Worm (Caenorhabditis elegans) whole organism, midembryonic: Measurements from ENCODE around the gene frh-1.

ENCODE experiments used
- T22C8.4 ChIP-seq: fragments of 200-800 bp; sonication (Bioruptor generic); IDR thresholded peaks from 2 replicates; pipeline ENCODE4 v1.3.6; 2022; ENCODE audit warnings: missing genetic modification characterization, missing compliant biosample characterization
- cog-1 ChIP-seq: sonication (generic microtip); optimal IDR thresholded peaks from 2 replicates; lab custom pipeline; 2016; ENCODE audit warnings: missing genetic modification characterization, missing compliant biosample characterization
- flt-1 ChIP-seq: fragments of 200-800 bp; sonication (Bioruptor generic); IDR thresholded peaks from 2 replicates; pipeline ENCODE4 v1.3.6; 2022; ENCODE audit warnings: missing genetic modification characterization, missing compliant biosample characterization
- klf-2 ChIP-seq: fragments of 200-800 bp; sonication (Bioruptor generic); conservative IDR thresholded peaks from 2 replicates; pipeline ENCODE4 v1.3.6; 2022; ENCODE audit warnings: missing genetic modification reagents, missing genetic modification characterization, missing compliant biosample characterization
- med-1 ChIP-seq: sonication (generic microtip); optimal IDR thresholded peaks from 2 replicates; lab custom pipeline; 2017; ENCODE audit warnings: missing genetic modification characterization, mild to moderate bottlenecking, missing compliant biosample characterization, antibody characterized with exemption, missing genetic modification reagents; ENCODE audit not compliant: insufficient read depth
- ref-1 ChIP-seq: fragments of 200-800 bp; sonication (Bioruptor generic); conservative IDR thresholded peaks from 2 replicates; pipeline ENCODE4 v1.3.6; 2022; ENCODE audit warnings: missing genetic modification reagents, missing genetic modification characterization, missing compliant biosample characterization
- tab-1 ChIP-seq: fragments of 200-800 bp; sonication (Bioruptor generic); IDR thresholded peaks from 2 replicates; pipeline ENCODE4 v1.3.6; 2022; ENCODE audit warnings: missing genetic modification characterization, missing compliant biosample characterization
- ztf-23 ChIP-seq: fragments of 200-800 bp; sonication (Bioruptor generic); IDR thresholded peaks from 2 replicates; pipeline ENCODE4 v1.3.6; 2022; ENCODE audit warnings: missing genetic modification reagents, missing genetic modification characterization, missing compliant biosample characterization
- ztf-29 ChIP-seq: fragments of 200-800 bp; sonication (Bioruptor generic); IDR thresholded peaks from 2 replicates; pipeline ENCODE4 v1.3.6; 2022; ENCODE audit warnings: missing genetic modification reagents, missing genetic modification characterization, missing compliant biosample characterization

Gene frh-1

DNA sequence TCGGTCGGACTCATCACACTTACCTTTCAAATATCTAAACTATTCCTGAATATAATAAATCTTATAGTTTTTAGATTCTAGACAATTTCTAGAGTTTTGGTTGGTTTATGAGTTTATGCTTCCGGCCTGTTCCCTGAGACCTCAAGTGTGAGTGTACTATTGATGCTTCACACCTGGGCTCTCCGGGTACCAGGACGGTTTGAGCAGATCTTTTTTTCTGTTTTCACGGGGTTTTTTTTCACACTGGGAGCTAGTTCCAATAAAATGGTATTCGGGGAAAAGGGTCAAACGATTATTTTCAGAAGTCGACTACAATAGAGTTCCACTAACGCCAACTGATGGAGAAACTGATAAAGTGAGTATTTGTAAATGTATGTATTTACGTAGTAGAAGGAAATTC is 15.1 kb upstream of the frh-1 start:
- no peak for TF ChIP-seq flt-1
- TF ChIP-seq ztf-29, result no peak
- no peak for TF ChIP-seq med-1 (GFP tag; lab: Kevin White, UChicago)
- no peak for TF ChIP-seq cog-1 (tag; lab: Kevin White, UChicago)
- no peak for TF ChIP-seq tab-1 (GFP tag; lab: Robert Waterston, UW)
- no peak for TF ChIP-seq ztf-23 (GFP tag; lab: Robert Waterston, UW)
- TF ChIP-seq T22C8.4 (GFP tag; lab: Robert Waterston, UW), result no peak
- TF ChIP-seq ref-1, result no peak
- no peak for TF ChIP-seq klf-2 (GFP tag; lab: Robert Waterston, UW)

ce11 chrII:5904252-5904651 is 13.0 kb upstream of the frh-1 start, which contains the start of gene tsp-18:
tsp-18 (plus strand) TSS chrII:5904552.
- TF ChIP-seq med-1 (GFP tag; lab: Kevin White, UChicago) (no peak), cog-1 (tag; lab: Kevin White, UChicago) (no peak), ztf-23 (GFP tag; lab: Robert Waterston, UW) (no peak), ztf-29 (no peak), flt-1 (no peak), T22C8.4 (GFP tag; lab: Robert Waterston, UW) (no peak), ref-1 (no peak), tab-1 (GFP tag; lab: Robert Waterston, UW) (no peak), klf-2 (GFP tag; lab: Robert Waterston, UW) (no peak)

ce11 chrII:5906274-5906673 is 10.9 kb upstream of the frh-1 start, which contains the start of gene F59G1.8:
F59G1.8 (plus strand) TSS chrII:5906566.
- TF ChIP-seq ztf-23 (GFP tag; lab: Robert Waterston, UW) (no peak), T22C8.4 (GFP tag; lab: Robert Waterston, UW) (no peak), klf-2 (GFP tag; lab: Robert Waterston, UW) (no peak), ref-1 (no peak), tab-1 (GFP tag; lab: Robert Waterston, UW) (no peak)

DNA sequence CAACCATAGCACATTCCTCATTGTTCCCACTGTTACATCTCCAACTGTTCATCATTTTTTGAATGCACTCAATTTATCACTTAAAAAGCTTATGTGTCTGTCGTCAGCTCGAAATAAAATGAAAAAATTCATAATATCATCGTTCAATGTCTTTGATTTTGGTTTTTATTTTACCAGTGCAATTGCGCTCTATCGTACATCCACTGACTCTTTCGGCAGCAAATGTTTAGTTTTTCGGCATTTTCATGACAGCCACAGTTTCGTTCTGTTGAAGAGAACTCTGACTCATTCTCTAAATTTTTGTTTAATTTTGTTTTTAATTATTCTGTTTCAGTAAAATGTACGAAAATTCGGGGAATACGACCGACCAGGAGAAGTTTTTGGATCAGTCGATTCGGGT is 9.7 kb upstream of the frh-1 start, which contains the start of gene vps-35:
Gene vps-35 (plus strand): TSS at position 335 of the 400 bp plus-strand sequence.
- no peak; the same call in 1 of the 2 replicates for TF ChIP-seq klf-2 (GFP tag; lab: Robert Waterston, UW)

DNA sequence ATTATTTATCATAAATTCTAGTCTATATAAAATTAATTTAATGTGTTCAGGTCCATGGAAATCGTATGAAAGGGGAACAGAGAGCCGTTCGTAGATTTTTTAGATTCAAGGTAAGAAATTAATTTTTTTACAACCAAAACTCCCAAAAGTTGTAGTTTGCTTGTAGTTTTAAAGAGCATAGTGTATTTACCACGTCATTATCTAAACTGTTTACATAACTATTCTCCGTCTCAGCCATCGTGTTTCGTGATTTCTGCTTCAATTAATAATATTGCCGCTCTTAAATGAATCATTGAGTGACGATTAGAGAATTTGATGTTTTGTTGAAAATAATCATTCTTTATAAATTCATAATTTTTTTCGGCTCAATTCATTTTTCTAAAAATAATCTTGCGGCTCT is 5.9 kb upstream of the frh-1 start, which contains the start of gene cgt-3:
Gene cgt-3 (plus strand): TSS at position 51 of the 400 bp plus-strand sequence.
- no peak for TF ChIP-seq T22C8.4 (GFP tag; lab: Robert Waterston, UW)
- no peak for TF ChIP-seq klf-2 (GFP tag; lab: Robert Waterston, UW)
- TF ChIP-seq flt-1, result no peak

ce11 chrII:5911939-5912523 is 5.2 kb upstream of the frh-1 start:
- TF ChIP-seq cog-1 (tag; lab: Kevin White, UChicago) (no peak), med-1 (GFP tag; lab: Kevin White, UChicago) (no peak), flt-1 (no peak), T22C8.4 (GFP tag; lab: Robert Waterston, UW) (no peak), ref-1 (no peak), ztf-29 (no peak), ztf-23 (GFP tag; lab: Robert Waterston, UW) (no peak), tab-1 (GFP tag; lab: Robert Waterston, UW) (no peak), klf-2 (GFP tag; lab: Robert Waterston, UW) (no peak)

- TF ChIP-seq ref-1 (no peak), ztf-29 (no peak), flt-1 (no peak), ztf-23 (GFP tag; lab: Robert Waterston, UW) (no peak), tab-1 (GFP tag; lab: Robert Waterston, UW) (no peak), T22C8.4 (GFP tag; lab: Robert Waterston, UW) (no peak), cog-1 (tag; lab: Kevin White, UChicago) (no peak), med-1 (GFP tag; lab: Kevin White, UChicago) (no peak)
Measured at ce11 chrII:5913897-5914296, 3.3 kb upstream of the frh-1 start.

ce11 chrII:5918149-5918697 is 1.0 kb downstream of the frh-1 start, which contains the start of gene ptp-2:
ptp-2 (plus strand) TSS chrII:5918647.
- TF ChIP-seq flt-1 (0 out of 2 replicates have a peak, but pooled peaks have one; percentile 27), klf-2 (GFP tag; lab: Robert Waterston, UW) (no peak)

- no peak for TF ChIP-seq med-1 (GFP tag; lab: Kevin White, UChicago)
- no peak for TF ChIP-seq flt-1
- no peak for TF ChIP-seq klf-2 (GFP tag; lab: Robert Waterston, UW)
- no peak for TF ChIP-seq ref-1
- TF ChIP-seq ztf-29, result no peak
- no peak for TF ChIP-seq cog-1 (tag; lab: Kevin White, UChicago)
- no peak for TF ChIP-seq T22C8.4 (GFP tag; lab: Robert Waterston, UW)
- TF ChIP-seq tab-1 (GFP tag; lab: Robert Waterston, UW), result no peak
- TF ChIP-seq ztf-23 (GFP tag; lab: Robert Waterston, UW), result no peak
Measured at ce11 chrII:5921620-5922019, 4.4 kb downstream of the frh-1 start, which contains the start of gene vrk-1. vrk-1 (plus strand) TSS chrII:5921967.

DNA sequence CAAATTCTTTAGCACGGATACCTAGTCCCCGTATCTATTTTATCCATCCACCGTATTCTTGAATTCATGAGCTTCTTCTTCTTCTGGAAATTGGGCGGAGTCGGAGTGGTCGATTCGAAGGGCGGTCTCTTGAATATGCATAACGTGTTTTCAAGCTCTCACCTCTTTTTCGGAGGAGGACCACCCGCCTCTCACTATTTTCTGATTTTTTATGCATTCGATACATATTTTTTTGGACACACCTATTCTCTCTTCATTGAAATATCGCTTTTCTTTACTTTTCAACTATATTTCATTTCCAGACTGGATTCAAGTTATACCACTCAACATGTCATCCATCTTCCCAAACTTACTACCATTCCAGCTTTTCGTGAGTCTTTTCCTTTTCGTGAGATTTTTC is 11.3 kb downstream of the frh-1 start, which contains the start of gene egl-44:
Gene egl-44 (plus strand): TSS at position 301 of the 400 bp plus-strand sequence.
- TF ChIP-seq tab-1 (GFP tag; lab: Robert Waterston, UW) (no peak), ztf-23 (GFP tag; lab: Robert Waterston, UW) (no peak), ref-1 (no peak), ztf-29 (no peak), T22C8.4 (GFP tag; lab: Robert Waterston, UW) (no peak), flt-1 (no peak), med-1 (GFP tag; lab: Kevin White, UChicago) (no peak), klf-2 (GFP tag; lab: Robert Waterston, UW) (no peak), cog-1 (tag; lab: Kevin White, UChicago) (no peak)
